Worm (Caenorhabditis elegans): ENCODE measurements around the gene mut-7.

DNA sequence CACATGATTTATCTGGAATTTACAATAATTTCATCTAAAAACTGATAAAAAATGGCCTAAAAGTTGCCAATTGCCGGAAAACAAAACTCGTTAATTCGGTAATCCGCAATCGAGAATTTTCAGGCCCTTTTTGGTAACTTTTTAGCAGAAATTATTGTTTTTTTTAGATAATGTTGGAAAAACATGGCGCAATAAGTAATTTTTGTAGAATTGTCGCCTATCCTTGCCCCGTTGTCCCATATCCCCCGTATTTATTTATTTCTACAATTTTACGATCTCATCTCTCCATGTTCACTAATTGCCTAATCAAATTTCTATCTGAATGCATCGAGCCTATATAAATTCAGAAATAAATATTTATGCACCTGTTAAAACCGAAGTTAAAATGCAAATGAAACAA lies 29.2 kb downstream of the mut-7 start:
- TF ChIP-seq F13H6.1 (tag; optimal IDR thresholded peaks at IDR 0.05) (no peak), hlh-13 (GFP tag; optimal IDR thresholded peaks at IDR 0.05) (no peak), nfya-1 (tag; optimal IDR thresholded peaks at IDR 0.05) (no peak), ama-1 (optimal IDR thresholded peaks at IDR 0.05) (no peak), lin-11 (tag; optimal IDR thresholded peaks at IDR 0.05) (no peak)
